Worm (Caenorhabditis elegans): ENCODE results near the gene Y51H4A.938.

- TF ChIP-seq ceh-9 (tag; optimal IDR thresholded peaks at IDR 0.05) (no peak), sox-4 (tag; optimal IDR thresholded peaks at IDR 0.05) (no peak), fkh-10 (GFP tag; optimal IDR thresholded peaks at IDR 0.05) (no peak), ceh-34 (tag; optimal IDR thresholded peaks at IDR 0.05) (no peak), tbx-2 (tag; optimal IDR thresholded peaks at IDR 0.05) (no peak), ama-1 (optimal IDR thresholded peaks at IDR 0.05) (no peak), pag-3 (tag; optimal IDR thresholded peaks at IDR 0.05; ENCODE audit: borderline replicate concordance) (no peak), fkh-6 (tag; optimal IDR thresholded peaks at IDR 0.05) (no peak), ttx-3 (tag; optimal IDR thresholded peaks at IDR 0.05) (no peak), dve-1 (tag; optimal IDR thresholded peaks at IDR 0.05) (no peak)
These were observed 21.4 kb downstream of the Y51H4A.938 start for ce11 chrIV:16502387-16502786.
